Comparison of ENCODE assay signal across 3 worm cellular contexts in the genomic region with DNA sequence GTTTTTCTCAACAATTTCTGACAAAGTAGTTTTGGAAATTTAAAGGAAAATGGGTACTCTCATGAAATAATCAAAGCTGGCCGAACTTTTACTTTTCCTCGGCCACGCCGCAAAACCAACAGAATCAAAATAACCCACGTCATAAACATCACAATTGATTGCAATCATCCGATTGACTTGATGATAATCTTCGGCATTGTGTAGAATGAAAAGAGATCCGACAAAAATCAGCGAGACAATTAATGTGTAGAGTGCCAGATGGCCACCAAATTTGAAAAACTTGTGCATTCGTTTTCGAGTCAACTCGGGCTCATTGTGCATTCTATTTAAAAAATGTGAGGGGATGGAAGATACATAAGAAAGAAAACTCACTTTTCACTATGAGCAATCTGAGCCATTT.
A peak's percentile ranks its signal among the peaks of the same experiment; 100 is the strongest.
TF ChIP-seq lines count a peak whose summit lies in the region.

No protein-coding gene starts in this region.

TF ChIP-seq in whole organism, L1 larva, 84 proteins besides CTCF, POLR2A, EP300 and RAD21:
- no peak for TF ChIP-seq lsy-2 (tag; optimal IDR thresholded peaks at IDR 0.05; lab: Kevin White, UChicago)
- TF ChIP-seq blmp-1 (tag; optimal IDR thresholded peaks at IDR 0.05; lab: Kevin White, UChicago), result peak; percentile 7
TF ChIP-seq in whole organism, L1 larva: peak in this region for 1.

TF ChIP-seq in whole organism, midembryonic, 9 proteins besides CTCF, POLR2A, EP300 and RAD21:
- peak; percentile 32; the same call in 1 of the 2 replicates for TF ChIP-seq flt-1 (GFP tag; IDR thresholded peaks at IDR 0.05; lab: Robert Waterston, UW)
- no peak for TF ChIP-seq cog-1 (tag; optimal IDR thresholded peaks at IDR 0.05; lab: Kevin White, UChicago)

TF ChIP-seq in whole organism, mixed stage, embryonic, 35 proteins besides CTCF, POLR2A, EP300 and RAD21:
- TF ChIP-seq mab-5 (tag; optimal IDR thresholded peaks at IDR 0.05; lab: Kevin White, UChicago) (no peak), blmp-1 (tag; optimal IDR thresholded peaks at IDR 0.05; lab: Kevin White, UChicago) (no peak), ceh-83 (GFP tag; optimal IDR thresholded peaks at IDR 0.05; lab: Kevin White, UChicago) (peak; percentile 7), elt-1 (tag; optimal IDR thresholded peaks at IDR 0.05; lab: Kevin White, UChicago; ENCODE audit: borderline replicate concordance, insufficient read depth) (peak; percentile 92), drap-1 (GFP tag; optimal IDR thresholded peaks at IDR 0.05; lab: Kevin White, UChicago) (no peak), ceh-43 (GFP tag; optimal IDR thresholded peaks at IDR 0.05; lab: Kevin White, UChicago) (no peak), ces-1 (GFP tag; optimal IDR thresholded peaks at IDR 0.05; lab: Kevin White, UChicago) (peak; percentile 12), unc-39 (tag; optimal IDR thresholded peaks at IDR 0.05; lab: Kevin White, UChicago) (no peak), bed-3 (GFP tag; optimal IDR thresholded peaks at IDR 0.05; lab: Kevin White, UChicago) (no peak), elt-3 (tag; optimal IDR thresholded peaks at IDR 0.05; lab: Kevin White, UChicago) (no peak), flh-1 (GFP tag; optimal IDR thresholded peaks at IDR 0.05; lab: Kevin White, UChicago) (no peak), unc-62 (GFP tag; optimal IDR thresholded peaks at IDR 0.05; lab: Kevin White, UChicago) (peak; percentile 33)
